Worm (Caenorhabditis elegans) whole organism, dauer: ENCODE results near the gene F07C4.11.

Experiments
- unc-62 ChIP-seq: sonication (generic microtip); optimal IDR thresholded peaks from 2 replicates; lab custom pipeline; 2017; ENCODE audit warnings: missing biosample characterization, missing genetic modification reagents, missing genetic modification characterization

Gene F07C4.11

ce11 chrV:7639356-7639755, 4.0 kb downstream of the F07C4.11 start:
- TF ChIP-seq unc-62 = no peak

- no peak for TF ChIP-seq unc-62
Measured at ce11 chrV:7637801-7638200, 5.5 kb downstream of the F07C4.11 start, which contains the start of gene clec-45. clec-45 (plus strand) TSS chrV:7638101.

ce11 chrV:7635469-7635868, 7.8 kb downstream of the F07C4.11 start, which contains the start of gene srd-29:
srd-29 (plus strand) TSS chrV:7635769.
- no peak for TF ChIP-seq unc-62

- no peak for TF ChIP-seq unc-62
Measured at ce11 chrV:7634657-7635056, 8.7 kb downstream of the F07C4.11 start, which contains the start of gene srd-31. srd-31 (minus strand) TSS chrV:7634757.

ce11 chrV:7631732-7632131, 11.6 kb downstream of the F07C4.11 start, which contains the start of gene srd-25:
srd-25 (plus strand) TSS chrV:7632032.
- TF ChIP-seq unc-62 = no peak

ce11 chrV:7629504-7629903, 13.8 kb downstream of the F07C4.11 start, which contains the start of gene srd-30:
srd-30 (plus strand) TSS chrV:7629804.
- no peak for TF ChIP-seq unc-62

ce11 chrV:7626550-7626949, 16.8 kb downstream of the F07C4.11 start, which contains the start of gene F07C4.6:
F07C4.6 (plus strand) TSS chrV:7626850.
- TF ChIP-seq unc-62 = no peak

ce11 chrV:7624652-7625051, 18.7 kb downstream of the F07C4.11 start, which contains the start of gene grsp-4:
grsp-4 (plus strand) TSS chrV:7624952.
- TF ChIP-seq unc-62 = no peak

- TF ChIP-seq unc-62 = no peak
Measured at ce11 chrV:7624152-7624551, 19.2 kb downstream of the F07C4.11 start, which contains the start of gene C50E3.13. C50E3.13 (minus strand) TSS chrV:7624252.

- TF ChIP-seq unc-62 = no peak
Measured at ce11 chrV:7622011-7622465, 21.3 kb downstream of the F07C4.11 start, which contains the start of gene C50E3.12. C50E3.12 (minus strand) TSS chrV:7622061.

- no peak for TF ChIP-seq unc-62
Measured at ce11 chrV:7618114-7618513, 25.2 kb downstream of the F07C4.11 start, which contains the start of gene C50E3.15. C50E3.15 (plus strand) TSS chrV:7618414.

ce11 chrV:7612044-7612443, 31.3 kb downstream of the F07C4.11 start, which contains the start of gene clec-215:
clec-215 (plus strand) TSS chrV:7612344.
- TF ChIP-seq unc-62 = no peak

- TF ChIP-seq unc-62 = no peak
Measured at ce11 chrV:7609698-7610420, 33.5 kb downstream of the F07C4.11 start, which contains the start of the genes folt-3 and clec-214. folt-3 (minus strand) TSS chrV:7609748. clec-214 (plus strand) TSS chrV:7610370.

ce11 chrV:7604858-7605257, 38.5 kb downstream of the F07C4.11 start, which contains the start of gene clec-213:
clec-213 (plus strand) TSS chrV:7605158.
- no peak for TF ChIP-seq unc-62

ce11 chrV:7603404-7603803, 39.9 kb downstream of the F07C4.11 start, which contains the start of gene C50E3.11:
C50E3.11 (minus strand) TSS chrV:7603486.
- no peak for TF ChIP-seq unc-62

ce11 chrV:7601443-7601842, 41.9 kb downstream of the F07C4.11 start, which contains the start of gene scl-26:
scl-26 (minus strand) TSS chrV:7601543.
- no peak for TF ChIP-seq unc-62

- TF ChIP-seq unc-62 = no peak
Measured at ce11 chrV:7600149-7600548, 43.2 kb downstream of the F07C4.11 start, which contains the start of gene C50E3.9. C50E3.9 (minus strand) TSS chrV:7600249.
